Fruit fly (Drosophila melanogaster) whole organism, embryonic: ENCODE measurements around the gene bt.

Experiments used
- Abd-B ChIP-seq: fragments of 200-800 bp; sonication (Bioruptor generic); optimal IDR thresholded peaks from 2 replicates; lab custom pipeline; 2018; ENCODE audit warnings: missing biosample characterization, mild to moderate bottlenecking, missing genetic modification characterization, moderate library complexity
- Atf3 ChIP-seq: fragments of 200-800 bp; sonication (Bioruptor generic); optimal IDR thresholded peaks from 3 replicates; lab custom pipeline; 2016; ENCODE audit warnings: missing biosample characterization, missing genetic modification characterization
- Atf6 ChIP-seq: fragments of 200-800 bp; sonication (Bioruptor generic); IDR thresholded peaks from 2 replicates; pipeline ENCODE4 v1.3.6; 2022; ENCODE audit warnings: missing biosample characterization, missing genetic modification characterization
- C15 ChIP-seq: fragments of 200-800 bp; sonication (Bioruptor generic); IDR thresholded peaks from 3 replicates; pipeline ENCODE4 v1.3.6; 2022; ENCODE audit warnings: missing biosample characterization, missing genetic modification characterization
- CG10431 ChIP-seq: fragments of 200-800 bp; sonication (Bioruptor generic); optimal IDR thresholded peaks from 3 replicates; lab custom pipeline; 2018; ENCODE audit warnings: missing biosample characterization, mild to moderate bottlenecking, missing genetic modification characterization
- CG10543 ChIP-seq: fragments of 200-800 bp; sonication (Bioruptor generic); optimal IDR thresholded peaks from 3 replicates; lab custom pipeline; 2017; ENCODE audit warnings: missing biosample characterization, mild to moderate bottlenecking, missing genetic modification characterization, moderate library complexity
- CG11093 ChIP-seq: fragments of 200-800 bp; sonication (Bioruptor generic); IDR thresholded peaks from 3 replicates; pipeline ENCODE4 v1.3.6; 2022; ENCODE audit warnings: missing biosample characterization, missing genetic modification characterization
- CG12071 ChIP-seq: fragments of 200-800 bp; sonication (Bioruptor generic); optimal IDR thresholded peaks from 3 replicates; lab custom pipeline; 2018; ENCODE audit warnings: missing biosample characterization, mild to moderate bottlenecking, missing genetic modification characterization
- CG14667 ChIP-seq: fragments of 200-800 bp; sonication (Bioruptor generic); IDR thresholded peaks from 2 replicates; pipeline ENCODE4 v1.3.6; 2022; ENCODE audit warnings: missing biosample characterization, missing genetic modification characterization
- CG18011 ChIP-seq: fragments of 200-800 bp; sonication (Bioruptor generic); optimal IDR thresholded peaks from 2 replicates; lab custom pipeline; 2017; ENCODE audit warnings: missing biosample characterization, missing genetic modification characterization, mild to moderate bottlenecking, moderate library complexity, missing genotype
- CG1832 ChIP-seq: fragments of 200-800 bp; sonication (Bioruptor generic); optimal IDR thresholded peaks from 2 replicates; lab custom pipeline; 2017; ENCODE audit warnings: missing biosample characterization, mild to moderate bottlenecking, missing genetic modification characterization, inconsistent platforms
- CG3407 ChIP-seq: fragments of 200-800 bp; sonication (Bioruptor generic); optimal IDR thresholded peaks from 2 replicates; lab custom pipeline; 2018; ENCODE audit warnings: missing biosample characterization, mild to moderate bottlenecking, missing genetic modification characterization
- CG34224 ChIP-seq: fragments of 200-800 bp; sonication (Bioruptor generic); IDR thresholded peaks from 3 replicates; pipeline ENCODE4 v1.3.6; 2022; ENCODE audit warnings: missing biosample characterization, missing genetic modification characterization; ENCODE audit not compliant: partially characterized antibody
- CG34422 ChIP-seq: fragments of 200-800 bp; sonication (Bioruptor generic); IDR thresholded peaks from 3 replicates; pipeline ENCODE4 v1.3.6; 2022; ENCODE audit warnings: missing biosample characterization, missing genetic modification characterization
- CG4820 ChIP-seq: fragments of 200-800 bp; sonication (Bioruptor generic); optimal IDR thresholded peaks from 3 replicates; lab custom pipeline; 2016; ENCODE audit warnings: missing biosample characterization, missing genetic modification characterization
- CG6175 ChIP-seq: fragments of 200-800 bp; sonication (Bioruptor generic); IDR thresholded peaks from 3 replicates; pipeline ENCODE4 v1.3.6; 2022; ENCODE audit warnings: missing biosample characterization, missing genetic modification characterization
- CG7372 ChIP-seq: fragments of 200-800 bp; sonication (Bioruptor generic); IDR thresholded peaks from 2 replicates; pipeline ENCODE4 v1.3.6; 2022; ENCODE audit warnings: missing biosample characterization, missing genetic modification characterization
- CG7556 ChIP-seq: fragments of 200-800 bp; sonication (Bioruptor generic); optimal IDR thresholded peaks from 2 replicates; lab custom pipeline; 2017; ENCODE audit warnings: missing biosample characterization, mild to moderate bottlenecking, missing genetic modification characterization
- CG7839 ChIP-seq: fragments of 200-800 bp; sonication (Bioruptor generic); optimal IDR thresholded peaks from 3 replicates; lab custom pipeline; 2018; ENCODE audit warnings: missing biosample characterization, mild to moderate bottlenecking, missing genetic modification characterization, moderate library complexity
- CG8290 ChIP-seq, 3 experiments: fragments of 200-800 bp; sonication (Bioruptor generic); optimal IDR thresholded peaks; 2 replicates each; lab custom pipeline; 2016 to 2019; ENCODE audit warnings: missing biosample characterization in 3 of 3, missing genetic modification characterization in 3 of 3, mild to moderate bottlenecking in 2 of 3, moderate library complexity in 1 of 3
- CG9215 ChIP-seq: fragments of 200-800 bp; sonication (Bioruptor generic); IDR thresholded peaks from 2 replicates; pipeline ENCODE4 v1.3.6; 2022; ENCODE audit warnings: missing biosample characterization, missing genetic modification characterization
- CHES-1-like ChIP-seq: fragments of 200-800 bp; sonication (Bioruptor generic); optimal IDR thresholded peaks from 2 replicates; lab custom pipeline; 2016; ENCODE audit warnings: missing biosample characterization, missing genetic modification characterization
- Dbx ChIP-seq: fragments of 200-800 bp; sonication (Bioruptor generic); IDR thresholded peaks from 3 replicates; pipeline ENCODE4 v1.3.6; 2022; ENCODE audit warnings: missing biosample characterization, missing genetic modification characterization
- Dip2 ChIP-seq: fragments of 200-800 bp; sonication (Bioruptor generic); IDR thresholded peaks from 2 replicates; pipeline ENCODE4 v1.3.6; 2022; ENCODE audit warnings: missing biosample characterization, missing genetic modification characterization
- Doc3 ChIP-seq: fragments of 200-800 bp; sonication (Bioruptor generic); IDR thresholded peaks from 3 replicates; pipeline ENCODE4 v1.3.6; 2022; ENCODE audit warnings: missing biosample characterization, missing genetic modification characterization; ENCODE audit not compliant: partially characterized antibody
- HmgD ChIP-seq: fragments of 200-800 bp; sonication (Bioruptor generic); optimal IDR thresholded peaks from 3 replicates; lab custom pipeline; 2016; ENCODE audit warnings: missing biosample characterization, missing genetic modification characterization
- Hr51 ChIP-seq, 2 experiments: fragments of 200-800 bp; sonication (Bioruptor generic); optimal IDR thresholded peaks; 2 replicates in 1 of 2; 3 replicates in 1 of 2; lab custom pipeline; 2016 to 2018; ENCODE audit warnings: missing biosample characterization in 2 of 2, missing genetic modification characterization in 2 of 2, mild to moderate bottlenecking in 1 of 2, moderate library complexity in 1 of 2
- Lhr ChIP-seq: fragments of 200-800 bp; sonication (Bioruptor generic); optimal IDR thresholded peaks from 3 replicates; lab custom pipeline; 2017; ENCODE audit warnings: mild to moderate bottlenecking, missing biosample characterization, missing genetic modification reagents, missing genetic modification characterization
- MESR4 ChIP-seq: fragments of 200-800 bp; sonication (Bioruptor generic); optimal IDR thresholded peaks from 2 replicates; lab custom pipeline; 2018; ENCODE audit warnings: missing biosample characterization, mild to moderate bottlenecking, missing genetic modification characterization, moderate library complexity
- Mad ChIP-seq: fragments of 200-800 bp; sonication (Bioruptor generic); optimal IDR thresholded peaks from 2 replicates; lab custom pipeline; 2016; ENCODE audit warnings: missing biosample characterization, missing genetic modification characterization
- Nf-YB ChIP-seq: fragments of 200-800 bp; sonication (Bioruptor generic); optimal IDR thresholded peaks from 3 replicates; lab custom pipeline; 2019; ENCODE audit warnings: missing biosample characterization, mild to moderate bottlenecking, missing genetic modification characterization, moderate library complexity
- Sin3A ChIP-seq: fragments of >200 bp; optimal IDR thresholded peaks from 2 replicates; lab custom pipeline; 2018
- Ssrp ChIP-seq: fragments of 200-800 bp; sonication (Bioruptor generic); optimal IDR thresholded peaks from 2 replicates; lab custom pipeline; 2018; ENCODE audit warnings: missing biosample characterization, mild to moderate bottlenecking, missing genetic modification characterization, moderate library complexity
- Taf1 ChIP-seq: fragments of 200-800 bp; sonication (Bioruptor generic); IDR thresholded peaks from 2 replicates; pipeline ENCODE4 v1.3.6; 2022; ENCODE audit warnings: missing biosample characterization, missing genetic modification characterization
- ara ChIP-seq: fragments of 200-800 bp; sonication (Bioruptor generic); IDR thresholded peaks from 2 replicates; pipeline ENCODE4 v1.3.6; 2022; ENCODE audit warnings: missing biosample characterization, missing genetic modification characterization
- az2 ChIP-seq: fragments of 200-800 bp; sonication (Bioruptor generic); optimal IDR thresholded peaks from 3 replicates; lab custom pipeline; 2016; ENCODE audit warnings: missing biosample characterization, missing genetic modification characterization
- bbx ChIP-seq: fragments of 200-800 bp; sonication (Bioruptor generic); IDR thresholded peaks from 2 replicates; pipeline ENCODE4 v1.3.6; 2022; ENCODE audit warnings: missing biosample characterization, missing genetic modification characterization; ENCODE audit not compliant: partially characterized antibody
- caup ChIP-seq: fragments of 200-800 bp; sonication (Bioruptor generic); optimal IDR thresholded peaks from 3 replicates; lab custom pipeline; 2017; ENCODE audit warnings: missing biosample characterization, mild to moderate bottlenecking, missing genetic modification characterization, moderate library complexity; ENCODE audit not compliant: severe bottlenecking
- cwo ChIP-seq: fragments of 200-800 bp; sonication (Bioruptor generic); optimal IDR thresholded peaks from 3 replicates; lab custom pipeline; 2017; ENCODE audit warnings: missing biosample characterization, missing genetic modification characterization, mild to moderate bottlenecking, moderate library complexity, missing genetic modification reagents
- fd3F ChIP-seq: fragments of 200-800 bp; sonication (Bioruptor generic); optimal IDR thresholded peaks from 2 replicates; lab custom pipeline; 2018; ENCODE audit warnings: missing biosample characterization, mild to moderate bottlenecking, missing genetic modification characterization, moderate library complexity
- gfzf ChIP-seq: fragments of 200-800 bp; sonication (Bioruptor generic); optimal IDR thresholded peaks from 2 replicates; lab custom pipeline; 2016; ENCODE audit warnings: missing biosample characterization, mild to moderate bottlenecking, missing genetic modification characterization, moderate library complexity
- onecut ChIP-seq: fragments of 200-800 bp; sonication (Bioruptor generic); IDR thresholded peaks from 2 replicates; pipeline ENCODE4 v1.3.6; 2022; ENCODE audit warnings: missing biosample characterization, missing genetic modification characterization
- pros ChIP-seq: fragments of 200-800 bp; sonication (Bioruptor generic); optimal IDR thresholded peaks from 3 replicates; lab custom pipeline; 2019; ENCODE audit warnings: missing biosample characterization, mild to moderate bottlenecking, missing genetic modification characterization, moderate library complexity
- ro ChIP-seq: fragments of 200-800 bp; sonication (Bioruptor generic); IDR thresholded peaks from 2 replicates; pipeline ENCODE4 v1.3.6; 2022; ENCODE audit warnings: missing biosample characterization, missing genetic modification characterization
- sc ChIP-seq, 3 experiments: fragments of >200 bp in 2 of 3; fragments of 200-800 bp in 1 of 3; sonication (Bioruptor generic) in 1 of 3; optimal IDR thresholded peaks; 2 replicates in 2 of 3; 3 replicates in 1 of 3; lab custom pipeline; 2017; ENCODE audit warnings: mild to moderate bottlenecking in 1 of 3, missing biosample characterization in 1 of 3, missing genetic modification characterization in 1 of 3, missing genetic modification reagents in 1 of 3
- slbo ChIP-seq: fragments of 200-800 bp; sonication (Bioruptor generic); IDR thresholded peaks from 2 replicates; pipeline ENCODE4 v1.3.6; 2022; ENCODE audit warnings: missing biosample characterization, missing genetic modification characterization
- tap ChIP-seq: fragments of 200-800 bp; optimal IDR thresholded peaks from 3 replicates; lab custom pipeline; 2019; ENCODE audit warnings: missing biosample characterization, mild to moderate bottlenecking, missing genetic modification characterization, moderate library complexity
- tio ChIP-seq: fragments of 200-800 bp; sonication (Bioruptor generic); optimal IDR thresholded peaks from 2 replicates; lab custom pipeline; 2017; ENCODE audit warnings: missing biosample characterization, missing genetic modification characterization, inconsistent platforms
- trh ChIP-seq: fragments of 200-800 bp; sonication (Bioruptor generic); optimal IDR thresholded peaks from 2 replicates; lab custom pipeline; 2016; ENCODE audit warnings: missing biosample characterization, missing genetic modification characterization
- wor ChIP-seq: fragments of 200-800 bp; sonication (Bioruptor generic); IDR thresholded peaks from 2 replicates; pipeline ENCODE4 v1.3.6; 2022; ENCODE audit warnings: missing biosample characterization, missing genetic modification characterization

The bt gene

dm6 chr4:697463-697862 is 26.7 kb upstream of the bt start, which contains the start of gene ey (continued):
- no peak for TF ChIP-seq sc (optimal IDR thresholded peaks at IDR 0.05; lab: Kevin White, UChicago)
- TF ChIP-seq sc (GFP tag; optimal IDR thresholded peaks at IDR 0.05; lab: Kevin White, UChicago) = no peak
- no peak for TF ChIP-seq wor (GFP tag; lab: Robert Waterston, UW)
- no peak for TF ChIP-seq Hr51 (GFP tag; optimal IDR thresholded peaks at IDR 0.05; lab: Kevin White, UChicago)
- TF ChIP-seq trh (GFP tag; lab: Kevin White, UChicago) = no peak
- TF ChIP-seq Nf-YB = peak; percentile 14
- TF ChIP-seq bbx (GFP tag; lab: Robert Waterston, UW) = peak; percentile 32; the same call in 1 of the 2 replicates
- no peak for TF ChIP-seq tap
- no peak for TF ChIP-seq cwo (GFP tag; lab: Kevin White, UChicago)
- TF ChIP-seq CG10431 (GFP tag; lab: Kevin White, UChicago) = no peak
- TF ChIP-seq Taf1 (GFP tag; lab: Robert Waterston, UW) = no peak
- no peak for TF ChIP-seq CG6175 (GFP tag; lab: Robert Waterston, UW)
- TF ChIP-seq ro (GFP tag; lab: Robert Waterston, UW) = no peak
- TF ChIP-seq CHES-1-like (GFP tag; lab: Kevin White, UChicago) = no peak
- TF ChIP-seq CG7839 (tag; lab: Kevin White, UChicago) = no peak
- no peak for TF ChIP-seq Dbx
- no peak for TF ChIP-seq MESR4 (GFP tag; lab: Kevin White, UChicago)
- TF ChIP-seq slbo (GFP tag; lab: Robert Waterston, UW) = peak; percentile 20; the same call in 1 of the 2 replicates
- TF ChIP-seq Abd-B (GFP tag; lab: Kevin White, UChicago) = no peak
- peak; percentile 88 for TF ChIP-seq onecut
- TF ChIP-seq CG10543 (GFP tag; lab: Kevin White, UChicago) = no peak
- TF ChIP-seq Mad (GFP tag; lab: Kevin White, UChicago) = no peak
- TF ChIP-seq Lhr (GFP tag; lab: Kevin White, UChicago) = peak; percentile 99
- TF ChIP-seq CG9215 (GFP tag; lab: Robert Waterston, UW) = no peak
- no peak for TF ChIP-seq CG12071 (GFP tag; lab: Kevin White, UChicago)
- no peak for TF ChIP-seq CG1832 (GFP tag; lab: Kevin White, UChicago)
- TF ChIP-seq CG11093 = no peak
- TF ChIP-seq gfzf = peak; percentile 55
- no peak for TF ChIP-seq CG3407 (GFP tag; lab: Kevin White, UChicago)
- no peak for TF ChIP-seq tio
- TF ChIP-seq CG34224 (GFP tag; lab: Robert Waterston, UW) = no peak
- no peak for TF ChIP-seq CG14667 (GFP tag; lab: Robert Waterston, UW)
- TF ChIP-seq HmgD (GFP tag; lab: Kevin White, UChicago) = no peak
- TF ChIP-seq C15 (GFP tag; lab: Robert Waterston, UW) = no peak
- no peak for TF ChIP-seq caup (GFP tag; lab: Kevin White, UChicago)
- TF ChIP-seq Sin3A (lab: Kevin White, UChicago) = no peak
- no peak for TF ChIP-seq Dip2 (GFP tag; lab: Robert Waterston, UW)
- no peak for TF ChIP-seq fd3F (GFP tag; lab: Kevin White, UChicago)
- no peak for TF ChIP-seq pros (GFP tag; lab: Kevin White, UChicago)
- no peak for TF ChIP-seq CG7372 (GFP tag; lab: Robert Waterston, UW)
- TF ChIP-seq Atf3 (GFP tag; lab: Kevin White, UChicago) = no peak
- TF ChIP-seq CG34422 (GFP tag; lab: Robert Waterston, UW) = no peak
- no peak for TF ChIP-seq CG18011 (GFP tag; lab: Kevin White, UChicago)
- no peak for TF ChIP-seq CG7556 (GFP tag; lab: Kevin White, UChicago)
- no peak for TF ChIP-seq Ssrp (tag; lab: Kevin White, UChicago)
- no peak for TF ChIP-seq Doc3 (GFP tag; lab: Robert Waterston, UW)
- no peak for TF ChIP-seq CG4820 (GFP tag; lab: Kevin White, UChicago)
- no peak for TF ChIP-seq az2 (GFP tag; lab: Kevin White, UChicago)
- no peak for TF ChIP-seq ara (GFP tag; lab: Robert Waterston, UW)
- peak; percentile 40 for TF ChIP-seq CG8290 (GFP tag; optimal IDR thresholded peaks at IDR 0.05; lab: Kevin White, UChicago)
- peak in 1 of 2 experiments; percentile 81 for TF ChIP-seq CG8290 (tag; optimal IDR thresholded peaks at IDR 0.05; lab: Kevin White, UChicago)
- TF ChIP-seq Atf6 (GFP tag; lab: Robert Waterston, UW) = no peak
